Fruit fly (Drosophila melanogaster) whole organism, pupa: ENCODE measurements around the gene Drsl4.

Experiments
- CG12605 ChIP-seq: fragments of 200-800 bp; sonication (Bioruptor generic); IDR thresholded peaks from 2 replicates; pipeline ENCODE4 v1.3.6; 2022; ENCODE audit warnings: missing biosample characterization, missing genetic modification characterization
- CG13204 ChIP-seq: fragments of 200-800 bp; sonication (Bioruptor generic); optimal IDR thresholded peaks from 2 replicates; lab custom pipeline; 2018; ENCODE audit warnings: missing biosample characterization, mild to moderate bottlenecking, missing genetic modification characterization, moderate library complexity
- CG14655 ChIP-seq: fragments of 200-800 bp; sonication (Bioruptor generic); optimal IDR thresholded peaks from 3 replicates; lab custom pipeline; 2017; ENCODE audit warnings: mild to moderate bottlenecking, missing biosample characterization, missing genetic modification reagents, missing genetic modification characterization
- CG17806 ChIP-seq: fragments of 200-800 bp; sonication (Bioruptor generic); optimal IDR thresholded peaks from 2 replicates; lab custom pipeline; 2018; ENCODE audit warnings: missing biosample characterization, mild to moderate bottlenecking, missing genetic modification characterization, moderate library complexity
- CG4496 ChIP-seq: fragments of 200-800 bp; sonication (Bioruptor generic); IDR thresholded peaks from 3 replicates; pipeline ENCODE4 v1.3.6; 2022; ENCODE audit warnings: missing biosample characterization, missing genetic modification characterization
- CG8159 ChIP-seq: fragments of 200-800 bp; sonication (Bioruptor generic); optimal IDR thresholded peaks from 3 replicates; lab custom pipeline; 2018; ENCODE audit warnings: missing biosample characterization, mild to moderate bottlenecking, missing genetic modification characterization, moderate library complexity
- CG8301 ChIP-seq: fragments of 200-800 bp; sonication (Bioruptor generic); optimal IDR thresholded peaks from 2 replicates; lab custom pipeline; 2018; ENCODE audit warnings: missing biosample characterization, mild to moderate bottlenecking, missing genetic modification characterization
- EcR ChIP-seq: fragments of 200-800 bp; sonication (Bioruptor generic); optimal IDR thresholded peaks from 3 replicates; lab custom pipeline; 2019; ENCODE audit warnings: missing biosample characterization, missing genetic modification characterization, mild to moderate bottlenecking, moderate library complexity, missing genetic modification reagents
- Pif1A ChIP-seq: fragments of 200-800 bp; sonication (Bioruptor generic); optimal IDR thresholded peaks from 3 replicates; lab custom pipeline; 2016; ENCODE audit warnings: missing biosample characterization, missing genetic modification characterization
- Pif1B ChIP-seq: fragments of 200-800 bp; sonication (Bioruptor generic); optimal IDR thresholded peaks from 3 replicates; lab custom pipeline; 2016; ENCODE audit warnings: missing biosample characterization, missing genetic modification characterization

DNA sequence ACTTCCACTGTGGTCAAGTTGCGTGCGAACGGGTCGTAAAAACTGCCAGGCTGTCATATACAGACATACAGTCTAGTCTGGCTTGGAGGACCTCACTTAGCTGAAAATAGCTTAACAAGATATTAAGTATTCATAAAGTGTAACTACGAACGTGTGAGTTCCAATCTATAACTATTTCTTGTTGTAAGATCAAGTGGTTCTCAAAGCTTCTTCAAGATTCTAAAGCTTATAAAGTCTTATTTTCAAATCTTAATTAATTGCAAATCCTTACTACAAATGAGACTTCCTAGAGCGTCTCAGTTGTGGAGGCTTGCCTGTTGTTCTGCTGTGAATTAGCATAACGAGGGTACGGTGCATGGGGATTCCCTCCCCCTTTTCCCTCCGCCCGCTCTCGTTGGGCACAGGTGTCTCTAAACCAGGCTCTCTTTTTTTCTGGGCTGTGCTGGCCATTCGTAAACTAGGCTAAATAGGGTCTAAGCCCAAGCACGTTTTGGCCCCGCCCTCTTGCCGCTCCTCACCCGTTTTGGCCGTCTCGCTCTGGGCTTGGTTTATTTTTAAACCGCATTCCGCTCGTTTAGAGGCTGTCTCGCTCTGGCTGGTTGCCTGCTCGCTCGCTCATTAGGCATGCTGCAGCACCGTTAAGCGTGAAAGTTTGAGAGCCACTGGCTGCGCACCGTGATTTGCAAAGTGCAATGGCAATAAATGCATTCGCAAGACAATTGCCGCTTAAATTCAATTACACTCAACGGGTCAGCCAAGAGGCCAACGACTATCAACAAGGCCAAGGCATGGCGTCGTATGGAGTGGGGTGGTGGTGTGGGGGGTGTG is 22.8 kb downstream of the Drsl4 start:
- TF ChIP-seq Pif1A, result no peak
- no peak; the same call in 2 of the 3 replicates for TF ChIP-seq CG4496 (GFP tag; lab: Robert Waterston, UW)
- no peak for TF ChIP-seq CG14655 (GFP tag; lab: Kevin White, UChicago)
- TF ChIP-seq CG17806 (tag; lab: Kevin White, UChicago), result peak; percentile 43
- peak; percentile 35 for TF ChIP-seq CG13204 (GFP tag; lab: Kevin White, UChicago)
- no peak for TF ChIP-seq CG12605 (GFP tag; lab: Robert Waterston, UW)
- TF ChIP-seq CG8159 (tag; lab: Kevin White, UChicago), result peak; percentile 62
- TF ChIP-seq CG8301, result peak; percentile 27
- TF ChIP-seq EcR, result peak; percentile 70
- no peak for TF ChIP-seq Pif1B (GFP tag; lab: Kevin White, UChicago)
